Worm (Caenorhabditis elegans) whole organism, L1 larva: ENCODE measurements around the gene dyf-2.

Source experiments
- C04F5.9 ChIP-seq: sonication (generic microtip); optimal IDR thresholded peaks from 2 replicates; lab custom pipeline; 2016; ENCODE audit warnings: missing genetic modification characterization, missing compliant biosample characterization
- C16A3.4 ChIP-seq: fragments of 150-350 bp; optimal IDR thresholded peaks from 2 replicates; lab custom pipeline; 2014; ENCODE audit warnings: missing biosample characterization, missing genetic modification characterization
- F16B12.6 ChIP-seq: fragments of 150-350 bp; optimal IDR thresholded peaks from 2 replicates; lab custom pipeline; 2014; ENCODE audit warnings: missing biosample characterization, missing genetic modification characterization
- Y116A8C.19 ChIP-seq: sonication (generic microtip); optimal IDR thresholded peaks from 2 replicates; lab custom pipeline; 2016; ENCODE audit warnings: missing compliant biosample characterization, missing genetic modification characterization, borderline replicate concordance
- aha-1 ChIP-seq: fragments of 150-350 bp; optimal IDR thresholded peaks from 2 replicates; lab custom pipeline; 2014; ENCODE audit warnings: missing biosample characterization, missing genetic modification characterization
- aly-2 ChIP-seq: fragments of 150-350 bp; optimal IDR thresholded peaks from 2 replicates; lab custom pipeline; 2014; ENCODE audit warnings: missing biosample characterization, missing genetic modification characterization
- ceh-63 ChIP-seq: fragments of 200-800 bp; sonication (Bioruptor generic); optimal IDR thresholded peaks from 2 replicates; lab custom pipeline; 2018; ENCODE audit warnings: mild to moderate bottlenecking, missing genetic modification characterization, missing compliant biosample characterization
- ceh-82 ChIP-seq, 3 experiments: fragments of 150-350 bp in 1 of 3; sonication (generic microtip) in 2 of 3; optimal IDR thresholded peaks; 2 replicates each; lab custom pipeline; 2014 to 2017; ENCODE audit warnings: missing biosample characterization in 3 of 3, missing genetic modification characterization in 3 of 3
- ceh-88 ChIP-seq: fragments of 200-800 bp; sonication (Bioruptor generic); IDR thresholded peaks from 2 replicates; pipeline ENCODE4 v1.3.6; 2022; ENCODE audit warnings: missing genetic modification characterization, missing compliant biosample characterization
- dpl-1 ChIP-seq, 3 experiments: fragments of 150-350 bp in 2 of 3; sonication (generic microtip) in 1 of 3; optimal IDR thresholded peaks; 2 replicates each; lab custom pipeline; 2014 to 2017; ENCODE audit warnings: missing biosample characterization in 3 of 3, missing genetic modification characterization in 3 of 3, missing genetic modification reagents in 3 of 3
- dsc-1 ChIP-seq: sonication (generic microtip); optimal IDR thresholded peaks from 2 replicates; lab custom pipeline; 2016; ENCODE audit warnings: mild to moderate bottlenecking, missing genetic modification characterization, missing compliant biosample characterization
- efl-1 ChIP-seq, 4 experiments: fragments of 150-350 bp; optimal IDR thresholded peaks in 3 of 4; peaks in 1 of 4; 1 replicate in 1 of 4; 2 replicates in 3 of 4; lab custom pipeline; 2014; ENCODE audit warnings: missing biosample characterization in 2 of 4, missing genetic modification characterization in 2 of 4, missing genetic modification reagents in 2 of 4
- ets-5 ChIP-seq: fragments of 200-800 bp; sonication (Bioruptor generic); IDR thresholded peaks from 2 replicates; pipeline ENCODE4 v1.3.6; 2022; ENCODE audit warnings: missing genetic modification characterization, missing compliant biosample characterization
- fkh-4 ChIP-seq: sonication (generic microtip); optimal IDR thresholded peaks from 2 replicates; lab custom pipeline; 2016; ENCODE audit warnings: missing compliant biosample characterization, missing genetic modification characterization, borderline replicate concordance
- grh-1 ChIP-seq: fragments of 200-800 bp; sonication (Bioruptor generic); IDR thresholded peaks from 2 replicates; pipeline ENCODE4 v1.3.6; 2022; ENCODE audit warnings: missing genetic modification reagents, missing genetic modification characterization, missing compliant biosample characterization
- irx-1 ChIP-seq: sonication (generic microtip); optimal IDR thresholded peaks from 2 replicates; lab custom pipeline; 2016; ENCODE audit warnings: missing genetic modification characterization, missing compliant biosample characterization
- lin-35 ChIP-seq, 2 experiments: fragments of 150-350 bp; optimal IDR thresholded peaks; 2 replicates each; lab custom pipeline; 2014; ENCODE audit warnings: missing biosample characterization in 2 of 2, missing genetic modification characterization in 2 of 2, missing genetic modification reagents in 2 of 2
- lir-3 ChIP-seq: sonication (generic microtip); optimal IDR thresholded peaks from 2 replicates; lab custom pipeline; 2016; ENCODE audit warnings: mild to moderate bottlenecking, missing genetic modification characterization, moderate library complexity, missing compliant biosample characterization; ENCODE audit not compliant: poor library complexity
- lsy-2 ChIP-seq, 2 experiments: fragments of 150-350 bp; optimal IDR thresholded peaks; 2 replicates each; lab custom pipeline; 2014; ENCODE audit warnings: missing biosample characterization in 2 of 2, missing genetic modification characterization in 2 of 2
- mab-9 ChIP-seq: fragments of 200-800 bp; sonication (Bioruptor generic); IDR thresholded peaks from 2 replicates; pipeline ENCODE4 v1.3.6; 2022; ENCODE audit warnings: missing genetic modification reagents, missing genetic modification characterization, missing compliant biosample characterization
- mdl-1 ChIP-seq, 2 experiments: fragments of 150-350 bp; optimal IDR thresholded peaks; 2 replicates each; lab custom pipeline; 2014 to 2017; ENCODE audit warnings: missing biosample characterization in 2 of 2, missing genetic modification characterization in 2 of 2, inconsistent platforms in 1 of 2
- mef-2 ChIP-seq: fragments of 150-350 bp; optimal IDR thresholded peaks from 2 replicates; lab custom pipeline; 2014; ENCODE audit warnings: missing biosample characterization, missing genetic modification characterization
- mep-1 ChIP-seq: fragments of 150-350 bp; optimal IDR thresholded peaks from 2 replicates; lab custom pipeline; 2014; ENCODE audit warnings: missing biosample characterization, missing genetic modification characterization
- nhr-11 ChIP-seq: fragments of 150-350 bp; optimal IDR thresholded peaks from 2 replicates; lab custom pipeline; 2014; ENCODE audit warnings: missing biosample characterization, missing genetic modification characterization
- nhr-12 ChIP-seq: sonication (generic microtip); optimal IDR thresholded peaks from 2 replicates; lab custom pipeline; 2017; ENCODE audit warnings: missing biosample characterization, missing genetic modification characterization
- nhr-19 ChIP-seq: fragments of 200-800 bp; sonication (Bioruptor generic); conservative IDR thresholded peaks from 2 replicates; pipeline ENCODE4 v1.3.6; 2022; ENCODE audit warnings: missing genetic modification characterization, missing compliant biosample characterization
- nhr-71 ChIP-seq: sonication (generic microtip); optimal IDR thresholded peaks from 2 replicates; lab custom pipeline; 2016; ENCODE audit warnings: mild to moderate bottlenecking, missing genetic modification characterization, moderate library complexity, missing compliant biosample characterization
- nhr-84 ChIP-seq: sonication (generic microtip); optimal IDR thresholded peaks from 2 replicates; lab custom pipeline; 2017; ENCODE audit warnings: missing biosample characterization, missing genetic modification characterization
- nhr-90 ChIP-seq: sonication (generic microtip); optimal IDR thresholded peaks from 2 replicates; lab custom pipeline; 2016; ENCODE audit warnings: mild to moderate bottlenecking, missing genetic modification characterization, missing compliant biosample characterization; ENCODE audit not compliant: poor library complexity
- pax-3 ChIP-seq: fragments of 200-800 bp; sonication (Bioruptor generic); optimal IDR thresholded peaks from 2 replicates; lab custom pipeline; 2018; ENCODE audit warnings: mild to moderate bottlenecking, missing genetic modification characterization, moderate library complexity, missing compliant biosample characterization
- rnt-1 ChIP-seq: sonication (generic microtip); optimal IDR thresholded peaks from 2 replicates; lab custom pipeline; 2016; ENCODE audit warnings: mild to moderate bottlenecking, missing genetic modification characterization, moderate library complexity, missing compliant biosample characterization
- snpc-4 ChIP-seq: fragments of 150-350 bp; optimal IDR thresholded peaks from 2 replicates; lab custom pipeline; 2014; ENCODE audit warnings: missing biosample characterization, missing genetic modification characterization
- snu-23 ChIP-seq: sonication (generic microtip); optimal IDR thresholded peaks from 2 replicates; lab custom pipeline; 2016; ENCODE audit warnings: missing genetic modification characterization, missing compliant biosample characterization
- tbx-2 ChIP-seq: sonication (generic microtip); optimal IDR thresholded peaks from 2 replicates; lab custom pipeline; 2016; ENCODE audit warnings: missing genetic modification characterization, missing compliant biosample characterization
- tlp-1 ChIP-seq: fragments of 150-350 bp; optimal IDR thresholded peaks from 2 replicates; lab custom pipeline; 2014; ENCODE audit warnings: missing biosample characterization, missing genetic modification characterization
- ztf-11 ChIP-seq, 2 experiments: sonication (generic microtip); optimal IDR thresholded peaks; 2 replicates each; lab custom pipeline; 2016 to 2017; ENCODE audit warnings: missing genetic modification characterization in 2 of 2, missing biosample characterization in 1 of 2, missing compliant biosample characterization in 1 of 2

Gene dyf-2

ce11 chrIII:13692555-13692954 is 6.3 kb upstream of the dyf-2 start, which contains the start of gene cyn-2:
cyn-2 (plus strand) TSS chrIII:13692668.
- TF ChIP-seq ceh-82 (tag; optimal IDR thresholded peaks at IDR 0.05; lab: Kevin White, UChicago) (no peak), rnt-1 (tag; lab: Kevin White, UChicago) (no peak), fkh-4 (no peak), ceh-63 (GFP tag; lab: Kevin White, UChicago) (no peak), ceh-88 (no peak), ztf-11 (tag; optimal IDR thresholded peaks at IDR 0.05; lab: Kevin White, UChicago) (no peak), aha-1 (tag; lab: Kevin White, UChicago) (no peak), Y116A8C.19 (tag; lab: Kevin White, UChicago) (no peak), nhr-11 (tag; lab: Kevin White, UChicago) (no peak), pax-3 (tag; lab: Kevin White, UChicago) (no peak), ets-5 (GFP tag; lab: Robert Waterston, UW) (no peak), mab-9 (GFP tag; lab: Robert Waterston, UW) (no peak), nhr-90 (tag; lab: Kevin White, UChicago) (no peak)

- TF ChIP-seq F16B12.6 = peak; percentile 80
- TF ChIP-seq ets-5 (GFP tag; lab: Robert Waterston, UW) = no peak
- no peak for TF ChIP-seq mab-9 (GFP tag; lab: Robert Waterston, UW)
- TF ChIP-seq ceh-82 (tag; optimal IDR thresholded peaks at IDR 0.05; lab: Kevin White, UChicago) = peak in 1 of 3 experiments; percentile 19
- peak; percentile 13 for TF ChIP-seq dsc-1 (tag; lab: Kevin White, UChicago)
- TF ChIP-seq aly-2 (tag; lab: Kevin White, UChicago) = no peak
- no peak for TF ChIP-seq lir-3 (tag; lab: Kevin White, UChicago)
- no peak for TF ChIP-seq grh-1 (GFP tag; lab: Robert Waterston, UW)
- TF ChIP-seq mep-1 (tag; lab: Kevin White, UChicago) = peak; percentile 19
- TF ChIP-seq C16A3.4 (tag; lab: Kevin White, UChicago) = peak; percentile 12
- peak in 1 of 2 experiments; percentile 41 for TF ChIP-seq efl-1 (optimal IDR thresholded peaks at IDR 0.05; lab: Kevin White, UChicago)
- peak; percentile 34 to 80 for TF ChIP-seq efl-1 (GFP tag; optimal IDR thresholded peaks at IDR 0.05 in 1 of 2; lab: Kevin White, UChicago)
- peak; percentile 9 for TF ChIP-seq nhr-71 (tag; lab: Kevin White, UChicago)
- TF ChIP-seq tbx-2 (tag; lab: Kevin White, UChicago) = no peak
- peak; percentile 4 for TF ChIP-seq irx-1 (tag; lab: Kevin White, UChicago)
- TF ChIP-seq mdl-1 (tag; optimal IDR thresholded peaks at IDR 0.05; lab: Kevin White, UChicago) = peak in 1 of 2 experiments; percentile 15
- TF ChIP-seq dpl-1 (GFP tag; optimal IDR thresholded peaks at IDR 0.05; lab: Kevin White, UChicago) = peak in 1 of 3 experiments; percentile 48
- no peak for TF ChIP-seq C04F5.9
- no peak for TF ChIP-seq nhr-84 (tag; lab: Kevin White, UChicago)
- TF ChIP-seq rnt-1 (tag; lab: Kevin White, UChicago) = no peak
- TF ChIP-seq lsy-2 (tag; optimal IDR thresholded peaks at IDR 0.05; lab: Kevin White, UChicago) = peak; percentile 9 to 49
- TF ChIP-seq lin-35 (GFP tag; optimal IDR thresholded peaks at IDR 0.05; lab: Kevin White, UChicago) = peak; percentile 37 to 49
- peak; percentile 38 for TF ChIP-seq snu-23 (GFP tag; lab: Kevin White, UChicago)
Measured at ce11 chrIII:13687211-13687610, 966 bp upstream of the dyf-2 start, which contains the start of gene cul-2. cul-2 (plus strand) TSS chrIII:13687269.

- no peak for TF ChIP-seq nhr-12 (tag; lab: Kevin White, UChicago)
- TF ChIP-seq snpc-4 = no peak
- TF ChIP-seq lir-3 (tag; lab: Kevin White, UChicago) = no peak
Measured at ce11 chrIII:13684236-13684635, 2.0 kb downstream of the dyf-2 start.

- TF ChIP-seq tlp-1 (tag; lab: Kevin White, UChicago) (no peak), nhr-19 (GFP tag; lab: Robert Waterston, UW) (no peak), ets-5 (GFP tag; lab: Robert Waterston, UW) (no peak), aha-1 (tag; lab: Kevin White, UChicago) (no peak), efl-1 (optimal IDR thresholded peaks at IDR 0.05; lab: Kevin White, UChicago) (peak in 1 of 2 experiments; percentile 40), efl-1 (GFP tag; optimal IDR thresholded peaks at IDR 0.05 in 1 of 2; lab: Kevin White, UChicago) (no peak), mef-2 (tag; lab: Kevin White, UChicago) (no peak), ztf-11 (tag; optimal IDR thresholded peaks at IDR 0.05; lab: Kevin White, UChicago) (no peak)
Measured at ce11 chrIII:13683275-13683674, 3.0 kb downstream of the dyf-2 start.
